ENCODE assay signal across 4 fruit fly cellular contexts in the genomic region with DNA sequence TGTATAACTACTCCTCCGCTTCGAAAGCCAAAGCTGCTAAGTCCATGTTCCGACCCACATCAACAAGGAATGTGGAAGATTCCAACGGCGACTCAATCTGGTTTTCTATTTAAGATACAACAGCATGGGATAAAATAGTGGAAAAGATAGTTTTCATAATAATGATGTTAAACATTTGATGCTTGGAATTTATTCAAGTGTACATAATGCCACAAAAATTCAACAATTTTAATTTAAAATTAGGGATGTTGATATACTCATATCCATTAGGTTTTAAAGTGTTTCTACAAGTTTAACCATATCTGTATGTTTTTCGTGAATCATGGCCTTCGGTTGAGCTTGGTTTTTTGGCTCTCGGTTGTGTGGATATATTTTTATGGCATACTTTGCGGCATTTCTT.
A peak's percentile ranks its signal among the peaks of the same experiment; 100 is the strongest.
TF ChIP-seq lines count a peak whose summit lies in the region.

No protein-coding gene starts in this region.

- no peak for TF ChIP-seq CTCF in whole organism, embryonic (GFP tag; optimal IDR thresholded peaks at IDR 0.05; lab: Kevin White, UChicago)

TF ChIP-seq in whole organism, embryonic, 481 proteins besides CTCF, POLR2A, EP300 and RAD21 (continues in another document):
- peak; percentile 4 for TF ChIP-seq CG12391 (tag; optimal IDR thresholded peaks at IDR 0.05; lab: Kevin White, UChicago)
- TF ChIP-seq tll (GFP tag; optimal IDR thresholded peaks at IDR 0.05; lab: Kevin White, UChicago), result no peak
- TF ChIP-seq CG10979 (tag; optimal IDR thresholded peaks at IDR 0.05; lab: Kevin White, UChicago), result no peak
- no peak for TF ChIP-seq NK7.1 (GFP tag; optimal IDR thresholded peaks at IDR 0.05; lab: Kevin White, UChicago)
- TF ChIP-seq CG10462 (GFP tag; optimal IDR thresholded peaks at IDR 0.05; lab: Kevin White, UChicago), result no peak
- TF ChIP-seq MESR4 (GFP tag; optimal IDR thresholded peaks at IDR 0.05; lab: Kevin White, UChicago), result no peak
- TF ChIP-seq onecut (GFP tag; IDR thresholded peaks at IDR 0.05; lab: Robert Waterston, UW), result no peak
- TF ChIP-seq chinmo (GFP tag; IDR thresholded peaks at IDR 0.05; lab: Robert Waterston, UW; ENCODE audit: partially characterized antibody), result no peak
- no peak for TF ChIP-seq kay (GFP tag; optimal IDR thresholded peaks at IDR 0.05; lab: Kevin White, UChicago)
- TF ChIP-seq vnd (GFP tag; IDR thresholded peaks at IDR 0.05; lab: Robert Waterston, UW; ENCODE audit: partially characterized antibody), result no peak
- peak in 1 of 2 experiments; percentile 44 for TF ChIP-seq Hr51 (GFP tag; optimal IDR thresholded peaks at IDR 0.05; lab: Kevin White, UChicago)
- no peak for TF ChIP-seq CG6175 (GFP tag; IDR thresholded peaks at IDR 0.05; lab: Robert Waterston, UW)
- no peak for TF ChIP-seq Hey (tag; optimal IDR thresholded peaks at IDR 0.05; lab: Kevin White, UChicago)
- peak; percentile 43 for TF ChIP-seq Sox102F (GFP tag; optimal IDR thresholded peaks at IDR 0.05; lab: Kevin White, UChicago)
- no peak for TF ChIP-seq CG14860 (GFP tag; IDR thresholded peaks at IDR 0.05; lab: Robert Waterston, UW; ENCODE audit: partially characterized antibody)
- no peak for TF ChIP-seq Atf-2 (GFP tag; optimal IDR thresholded peaks at IDR 0.05; lab: Kevin White, UChicago)
- TF ChIP-seq psq (GFP tag; optimal IDR thresholded peaks at IDR 0.05; lab: Kevin White, UChicago), result no peak
- TF ChIP-seq Dfd (GFP tag; optimal IDR thresholded peaks at IDR 0.05; lab: Kevin White, UChicago), result no peak
- no peak for TF ChIP-seq fd96Cb (tag; optimal IDR thresholded peaks at IDR 0.05; lab: Kevin White, UChicago)
- TF ChIP-seq HLH3B (GFP tag; IDR thresholded peaks at IDR 0.05; lab: Robert Waterston, UW), result 0 out of 2 replicates have a peak, but pooled peaks have one; percentile 26
- TF ChIP-seq CG1603 (tag; optimal IDR thresholded peaks at IDR 0.05; lab: Kevin White, UChicago), result peak; percentile 41

TF ChIP-seq in whole organism, prepupa, 60 proteins besides CTCF, POLR2A, EP300 and RAD21 (continues in another document):
- no peak for TF ChIP-seq Ets21C (GFP tag; optimal IDR thresholded peaks at IDR 0.05; lab: Kevin White, UChicago)
- no peak for TF ChIP-seq Gug (GFP tag; IDR thresholded peaks at IDR 0.05; lab: Robert Waterston, UW)
- TF ChIP-seq CG10669 (GFP tag; optimal IDR thresholded peaks at IDR 0.05; lab: Kevin White, UChicago), result no peak
- peak; percentile 40 for TF ChIP-seq Lpt (GFP tag; optimal IDR thresholded peaks at IDR 0.05; lab: Kevin White, UChicago)
- no peak for TF ChIP-seq achi (GFP tag; optimal IDR thresholded peaks at IDR 0.05; lab: Kevin White, UChicago)
- no peak for TF ChIP-seq CG9139 (GFP tag; optimal IDR thresholded peaks at IDR 0.05; lab: Kevin White, UChicago)
- no peak for TF ChIP-seq vri (GFP tag; optimal IDR thresholded peaks at IDR 0.05; lab: Kevin White, UChicago)
- no peak for TF ChIP-seq dac (GFP tag; optimal IDR thresholded peaks at IDR 0.05; lab: Kevin White, UChicago)
- no peak for TF ChIP-seq Smox (GFP tag; optimal IDR thresholded peaks at IDR 0.05; lab: Kevin White, UChicago)
- TF ChIP-seq OdsH (GFP tag; optimal IDR thresholded peaks at IDR 0.05; lab: Kevin White, UChicago), result peak; percentile 14
- no peak for TF ChIP-seq Blimp-1 (GFP tag; optimal IDR thresholded peaks at IDR 0.05; lab: Kevin White, UChicago)
- peak in 1 of 2 experiments; percentile 14 for TF ChIP-seq salr (GFP tag; optimal IDR thresholded peaks at IDR 0.05; lab: Kevin White, UChicago)
- no peak for TF ChIP-seq CG11294 (GFP tag; IDR thresholded peaks at IDR 0.05; lab: Robert Waterston, UW)
- no peak for TF ChIP-seq fd85E (GFP tag; optimal IDR thresholded peaks at IDR 0.05; lab: Kevin White, UChicago)
- no peak for TF ChIP-seq CG6808 (GFP tag; optimal IDR thresholded peaks at IDR 0.05; lab: Kevin White, UChicago)
- no peak for TF ChIP-seq CG31627 (GFP tag; optimal IDR thresholded peaks at IDR 0.05; lab: Kevin White, UChicago)
- no peak for TF ChIP-seq Eip93F (GFP tag; optimal IDR thresholded peaks at IDR 0.05; lab: Kevin White, UChicago)
- TF ChIP-seq CG6792 (GFP tag; optimal IDR thresholded peaks at IDR 0.05; lab: Kevin White, UChicago), result no peak
- peak; percentile 20 for TF ChIP-seq net (GFP tag; optimal IDR thresholded peaks at IDR 0.05; lab: Kevin White, UChicago)
- no peak for TF ChIP-seq CG6276 (GFP tag; optimal IDR thresholded peaks at IDR 0.05; lab: Kevin White, UChicago)
- no peak for TF ChIP-seq spab (GFP tag; optimal IDR thresholded peaks at IDR 0.05; lab: Kevin White, UChicago)
- TF ChIP-seq topi (GFP tag; optimal IDR thresholded peaks at IDR 0.05; lab: Kevin White, UChicago), result no peak
- TF ChIP-seq Hr38 (GFP tag; optimal IDR thresholded peaks at IDR 0.05; lab: Kevin White, UChicago), result no peak
- TF ChIP-seq lz (GFP tag; optimal IDR thresholded peaks at IDR 0.05; lab: Kevin White, UChicago), result no peak

TF ChIP-seq in whole organism, pupa, 21 proteins besides CTCF, POLR2A, EP300 and RAD21:
- TF ChIP-seq CG32121 (GFP tag; IDR thresholded peaks at IDR 0.05; lab: Robert Waterston, UW), result 0 out of 2 replicates have a peak, but pooled peaks have one; percentile 18
- peak; percentile 26 for TF ChIP-seq CG8301 (tag; optimal IDR thresholded peaks at IDR 0.05; lab: Kevin White, UChicago)
- TF ChIP-seq Pif1A (GFP tag; optimal IDR thresholded peaks at IDR 0.05; lab: Kevin White, UChicago), result no peak
- no peak for TF ChIP-seq EcR (GFP tag; optimal IDR thresholded peaks at IDR 0.05; lab: Kevin White, UChicago)
- no peak for TF ChIP-seq CG14655 (GFP tag; optimal IDR thresholded peaks at IDR 0.05; lab: Kevin White, UChicago)
- TF ChIP-seq CG9948 (tag; optimal IDR thresholded peaks at IDR 0.05; lab: Kevin White, UChicago), result no peak
- no peak for TF ChIP-seq CG34367 (tag; optimal IDR thresholded peaks at IDR 0.05; lab: Kevin White, UChicago)
- no peak for TF ChIP-seq D1 (tag; optimal IDR thresholded peaks at IDR 0.05; lab: Kevin White, UChicago)
- peak; percentile 50 for TF ChIP-seq Ets98B (GFP tag; IDR thresholded peaks at IDR 0.05; lab: Robert Waterston, UW)
- peak; percentile 17 for TF ChIP-seq CG17806 (tag; optimal IDR thresholded peaks at IDR 0.05; lab: Kevin White, UChicago)
- TF ChIP-seq CG8159 (tag; optimal IDR thresholded peaks at IDR 0.05; lab: Kevin White, UChicago), result no peak

TF ChIP-seq in whole organism, wandering third instar larva, 38 proteins besides CTCF, POLR2A, EP300 and RAD21:
- TF ChIP-seq Hr83 (GFP tag; optimal IDR thresholded peaks at IDR 0.05; lab: Kevin White, UChicago; ENCODE audit: poor library complexity, severe bottlenecking) (no peak), fru (GFP tag; optimal IDR thresholded peaks at IDR 0.05; lab: Kevin White, UChicago) (peak; percentile 6)

Comparison
In these comparisons a context has a peak if more than half of its experiments do, and no peak if none do; other contexts are left out.
1. Of the 7 proteins assayed by ChIP-seq in both whole organism, embryonic and whole organism, prepupa: peak only in whole organism, embryonic: Sox102F; only in whole organism, prepupa: Lpt; in both: none; in neither: 5.